Worm (Caenorhabditis elegans) whole organism, L3 larva: ENCODE results near the gene vab-8.

Experiments
- R02D3.7 ChIP-seq: fragments of 150-350 bp; optimal IDR thresholded peaks from 2 replicates; lab custom pipeline; 2014; ENCODE audit warnings: missing biosample characterization, missing genetic modification characterization
- ZK546.5 ChIP-seq: sonication (generic microtip); optimal IDR thresholded peaks from 2 replicates; lab custom pipeline; 2017; ENCODE audit warnings: missing biosample characterization, missing genetic modification characterization
- aly-2 ChIP-seq: fragments of 150-350 bp; optimal IDR thresholded peaks from 2 replicates; lab custom pipeline; 2014; ENCODE audit warnings: missing biosample characterization, missing genetic modification characterization
- ama-1 ChIP-seq: fragments of 150-350 bp; optimal IDR thresholded peaks from 2 replicates; lab custom pipeline; 2018
- ceh-16 ChIP-seq: sonication (generic microtip); optimal IDR thresholded peaks from 2 replicates; lab custom pipeline; 2017; ENCODE audit warnings: missing biosample characterization, missing genetic modification characterization
- ceh-28 ChIP-seq: fragments of 150-350 bp; optimal IDR thresholded peaks from 2 replicates; lab custom pipeline; 2014; ENCODE audit warnings: missing biosample characterization, missing genetic modification reagents, missing genetic modification characterization
- ceh-82 ChIP-seq: fragments of 150-350 bp; optimal IDR thresholded peaks from 2 replicates; lab custom pipeline; 2014; ENCODE audit warnings: missing biosample characterization, missing genetic modification characterization
- daf-12 ChIP-seq: fragments of 150-350 bp; optimal IDR thresholded peaks from 2 replicates; lab custom pipeline; 2014; ENCODE audit warnings: missing biosample characterization, missing genetic modification reagents, missing genetic modification characterization
- egl-27 ChIP-seq: sonication (generic microtip); optimal IDR thresholded peaks from 4 replicates; lab custom pipeline; 2017; ENCODE audit warnings: missing biosample characterization, missing genetic modification reagents, missing genetic modification characterization
- elt-1 ChIP-seq: fragments of 150-350 bp; optimal IDR thresholded peaks from 2 replicates; lab custom pipeline; 2014; ENCODE audit warnings: missing biosample characterization, missing genetic modification characterization
- elt-2 ChIP-seq: sonication (generic microtip); optimal IDR thresholded peaks from 2 replicates; lab custom pipeline; 2016; ENCODE audit warnings: missing genetic modification reagents, mild to moderate bottlenecking, missing genetic modification characterization, missing compliant biosample characterization
- fkh-2 ChIP-seq: fragments of 150-350 bp; optimal IDR thresholded peaks from 2 replicates; lab custom pipeline; 2014; ENCODE audit warnings: missing biosample characterization, missing genetic modification reagents, missing genetic modification characterization
- fos-1 ChIP-seq: fragments of 150-350 bp; optimal IDR thresholded peaks from 2 replicates; lab custom pipeline; 2014; ENCODE audit warnings: missing biosample characterization, missing genetic modification characterization
- hmg-11 ChIP-seq: sonication (generic microtip); optimal IDR thresholded peaks from 2 replicates; lab custom pipeline; 2016; ENCODE audit warnings: missing genetic modification characterization, missing compliant biosample characterization
- jun-1 ChIP-seq: fragments of 150-350 bp; optimal IDR thresholded peaks from 2 replicates; lab custom pipeline; 2014; ENCODE audit warnings: missing biosample characterization, missing genetic modification reagents, missing genetic modification characterization
- lin-15B ChIP-seq: fragments of 150-350 bp; optimal IDR thresholded peaks from 2 replicates; lab custom pipeline; 2014; ENCODE audit warnings: missing biosample characterization, missing genetic modification characterization
- lin-39 ChIP-seq: fragments of 150-350 bp; optimal IDR thresholded peaks from 2 replicates; lab custom pipeline; 2018; ENCODE audit warnings: missing biosample characterization, missing genetic modification reagents, missing genetic modification characterization
- mml-1 ChIP-seq: fragments of 150-350 bp; sonication (generic microtip); optimal IDR thresholded peaks from 3 replicates; lab custom pipeline; 2014; ENCODE audit warnings: missing biosample characterization, missing genetic modification characterization
- nfya-1 ChIP-seq: sonication (generic microtip); optimal IDR thresholded peaks from 2 replicates; lab custom pipeline; 2017; ENCODE audit warnings: missing genetic modification characterization, mild to moderate bottlenecking, missing compliant biosample characterization, antibody characterized with exemption, moderate library complexity; ENCODE audit not compliant: insufficient read depth
- nhr-23 ChIP-seq: fragments of 150-350 bp; optimal IDR thresholded peaks from 2 replicates; lab custom pipeline; 2014; ENCODE audit warnings: missing biosample characterization, missing genetic modification reagents, missing genetic modification characterization
- nhr-67 ChIP-seq: fragments of 150-350 bp; optimal IDR thresholded peaks from 2 replicates; lab custom pipeline; 2014; ENCODE audit warnings: missing biosample characterization, missing genetic modification characterization
- nhr-76 ChIP-seq: fragments of 150-350 bp; sonication (generic microtip); optimal IDR thresholded peaks from 5 replicates; lab custom pipeline; 2014; ENCODE audit warnings: missing biosample characterization, missing genetic modification characterization
- pha-4 ChIP-seq: fragments of 150-350 bp; optimal IDR thresholded peaks from 2 replicates; lab custom pipeline; 2014; ENCODE audit warnings: missing biosample characterization, missing genetic modification reagents, missing genetic modification characterization
- pqm-1 ChIP-seq: fragments of 150-350 bp; optimal IDR thresholded peaks from 2 replicates; lab custom pipeline; 2017; ENCODE audit warnings: missing biosample characterization, missing genetic modification characterization, inconsistent platforms
- sea-2 ChIP-seq: fragments of 150-350 bp; sonication (generic microtip); optimal IDR thresholded peaks from 4 replicates; lab custom pipeline; 2014; ENCODE audit warnings: missing biosample characterization, missing genetic modification reagents, missing genetic modification characterization
- skn-1 ChIP-seq: fragments of 150-350 bp; optimal IDR thresholded peaks from 2 replicates; lab custom pipeline; 2014; ENCODE audit warnings: missing biosample characterization, missing genetic modification characterization
- snpc-4 ChIP-seq: fragments of 150-350 bp; optimal IDR thresholded peaks from 2 replicates; lab custom pipeline; 2014; ENCODE audit warnings: missing biosample characterization, missing genetic modification characterization
- unc-62 ChIP-seq: fragments of 150-350 bp; sonication (generic microtip); optimal IDR thresholded peaks from 4 replicates; lab custom pipeline; 2014; ENCODE audit warnings: missing biosample characterization, missing genetic modification reagents, missing genetic modification characterization
- ztf-11 ChIP-seq: fragments of 150-350 bp; optimal IDR thresholded peaks from 2 replicates; lab custom pipeline; 2014; ENCODE audit warnings: missing biosample characterization, missing genetic modification characterization
- ztf-4 ChIP-seq: fragments of 150-350 bp; optimal IDR thresholded peaks from 2 replicates; lab custom pipeline; 2014; ENCODE audit warnings: missing biosample characterization, missing genetic modification characterization

The vab-8 gene

ce11 chrV:12258922-12259321 is 45.8 kb downstream of the vab-8 start, which contains the start of gene ugt-56:
Gene ugt-56 (plus strand): TSS chrV:12258982.
- TF ChIP-seq lin-39 (tag; lab: Kevin White, UChicago) (no peak), aly-2 (no peak)
- TF ChIP-seq, all 47 proteins: peak for 0

ce11 chrV:12261377-12261776 is 48.2 kb downstream of the vab-8 start, which contains the start of gene tbb-6:
Gene tbb-6 (plus strand): TSS chrV:12261531.
- TF ChIP-seq pqm-1 (tag; lab: Kevin White, UChicago) (no peak), fkh-2 (tag; lab: Kevin White, UChicago) (no peak), fos-1 (no peak), nhr-67 (tag; lab: Kevin White, UChicago) (no peak), ztf-4 (no peak), ZK546.5 (tag; lab: Kevin White, UChicago) (no peak), elt-2 (tag; lab: Kevin White, UChicago) (no peak), ceh-82 (no peak), egl-27 (no peak), R02D3.7 (tag; lab: Kevin White, UChicago) (no peak), hmg-11 (tag; lab: Kevin White, UChicago) (no peak), aly-2 (no peak), ceh-28 (no peak), jun-1 (tag; lab: Kevin White, UChicago) (no peak)

ce11 chrV:12263723-12264122 is 50.6 kb downstream of the vab-8 start, which contains the start of gene ssp-35:
Gene ssp-35 (minus strand): TSS chrV:12263823.
- TF ChIP-seq nfya-1 (tag; lab: Kevin White, UChicago) (no peak), aly-2 (no peak), pqm-1 (tag; lab: Kevin White, UChicago) (no peak), nhr-67 (tag; lab: Kevin White, UChicago) (no peak), pha-4 (tag; lab: Kevin White, UChicago) (no peak), sea-2 (GFP tag; lab: Kevin White, UChicago) (no peak), hmg-11 (tag; lab: Kevin White, UChicago) (no peak), ceh-28 (no peak), ceh-82 (no peak), mml-1 (tag; lab: Kevin White, UChicago) (no peak)

- TF ChIP-seq ama-1 (lab: Kevin White, UChicago): no peak
- TF ChIP-seq unc-62 (GFP tag; lab: Kevin White, UChicago): no peak
- no peak for TF ChIP-seq elt-1 (tag; lab: Kevin White, UChicago)
- TF ChIP-seq nhr-76 (tag; lab: Kevin White, UChicago): no peak
- no peak for TF ChIP-seq elt-2 (tag; lab: Kevin White, UChicago)
- no peak for TF ChIP-seq nhr-67 (tag; lab: Kevin White, UChicago)
- no peak for TF ChIP-seq ztf-11 (tag; lab: Kevin White, UChicago)
- TF ChIP-seq fos-1: no peak
- TF ChIP-seq fkh-2 (tag; lab: Kevin White, UChicago): no peak
- TF ChIP-seq ceh-82: no peak
- TF ChIP-seq daf-12 (tag; lab: Kevin White, UChicago): no peak
- TF ChIP-seq nhr-23 (tag; lab: Kevin White, UChicago): no peak
- no peak for TF ChIP-seq snpc-4
- no peak for TF ChIP-seq ceh-16 (tag; lab: Kevin White, UChicago)
These were observed 56.2 kb downstream of the vab-8 start, which contains the start of gene twk-24 for ce11 chrV:12269272-12269767. Gene twk-24 (minus strand): TSS chrV:12269322.

- TF ChIP-seq skn-1 (tag; lab: Kevin White, UChicago) (no peak), lin-15B (peak; percentile 19)
These were observed 58.4 kb downstream of the vab-8 start, which contains the start of the genes tsfm-1 and capg-2 for ce11 chrV:12271495-12271894. Gene tsfm-1 (minus strand): TSS chrV:12271551. Gene capg-2 (plus strand): TSS chrV:12271873.
